Fruit fly (Drosophila melanogaster): ENCODE data around the gene CG2187.

dm6 chr3R:31741278-31741677, 17.2 kb downstream of the CG2187 start:
- no peak for TF ChIP-seq Myc (optimal IDR thresholded peaks at IDR 0.05)
- TF ChIP-seq Sin3A (optimal IDR thresholded peaks at IDR 0.05): no peak
